Fruit fly (Drosophila melanogaster) whole organism: ENCODE measurements around the gene Sr-CI.

Experiments
- CG8478 ChIP-seq: fragments of >200 bp; optimal IDR thresholded peaks from 2 replicates; lab custom pipeline; 2018; ENCODE audit warnings: inconsistent platforms
- Dll ChIP-seq: fragments of >200 bp; optimal IDR thresholded peaks from 2 replicates; lab custom pipeline; 2017
- EcR ChIP-seq, 2 experiments: fragments of >200 bp; optimal IDR thresholded peaks; 2 replicates each; lab custom pipeline; 2017; ENCODE audit warnings: missing biosample characterization in 2 of 2, missing genetic modification characterization in 2 of 2, missing genetic modification reagents in 2 of 2
- pan ChIP-seq: fragments of >200 bp; optimal IDR thresholded peaks from 2 replicates; lab custom pipeline; 2017
- psq ChIP-seq: fragments of >200 bp; optimal IDR thresholded peaks from 2 replicates; lab custom pipeline; 2017
- usp ChIP-seq: fragments of >200 bp; optimal IDR thresholded peaks from 2 replicates; lab custom pipeline; 2017; ENCODE audit warnings: missing biosample characterization, missing genetic modification characterization, mixed read lengths

dm6 chr2L:4080768-4081167 lies 40.7 kb upstream of the Sr-CI start:
- TF ChIP-seq psq (lab: Kevin White, UChicago) (no peak), CG8478 (lab: Kevin White, UChicago) (no peak), EcR (GFP tag; optimal IDR thresholded peaks at IDR 0.05; lab: Kevin White, UChicago) (no peak), usp (GFP tag; lab: Kevin White, UChicago) (no peak), Dll (lab: Kevin White, UChicago) (no peak), pan (no peak)
